Worm (Caenorhabditis elegans) whole organism, midembryonic: Measurements from ENCODE around the gene F23G4.1.

Source experiments
- T22C8.4 ChIP-seq: fragments of 200-800 bp; sonication (Bioruptor generic); IDR thresholded peaks from 2 replicates; pipeline ENCODE4 v1.3.6; 2022; ENCODE audit warnings: missing genetic modification characterization, missing compliant biosample characterization
- cog-1 ChIP-seq: sonication (generic microtip); optimal IDR thresholded peaks from 2 replicates; lab custom pipeline; 2016; ENCODE audit warnings: missing genetic modification characterization, missing compliant biosample characterization
- flt-1 ChIP-seq: fragments of 200-800 bp; sonication (Bioruptor generic); IDR thresholded peaks from 2 replicates; pipeline ENCODE4 v1.3.6; 2022; ENCODE audit warnings: missing genetic modification characterization, missing compliant biosample characterization
- klf-2 ChIP-seq: fragments of 200-800 bp; sonication (Bioruptor generic); conservative IDR thresholded peaks from 2 replicates; pipeline ENCODE4 v1.3.6; 2022; ENCODE audit warnings: missing genetic modification reagents, missing genetic modification characterization, missing compliant biosample characterization
- med-1 ChIP-seq: sonication (generic microtip); optimal IDR thresholded peaks from 2 replicates; lab custom pipeline; 2017; ENCODE audit warnings: missing genetic modification characterization, mild to moderate bottlenecking, missing compliant biosample characterization, antibody characterized with exemption, missing genetic modification reagents; ENCODE audit not compliant: insufficient read depth
- ref-1 ChIP-seq: fragments of 200-800 bp; sonication (Bioruptor generic); conservative IDR thresholded peaks from 2 replicates; pipeline ENCODE4 v1.3.6; 2022; ENCODE audit warnings: missing genetic modification reagents, missing genetic modification characterization, missing compliant biosample characterization
- tab-1 ChIP-seq: fragments of 200-800 bp; sonication (Bioruptor generic); IDR thresholded peaks from 2 replicates; pipeline ENCODE4 v1.3.6; 2022; ENCODE audit warnings: missing genetic modification characterization, missing compliant biosample characterization
- ztf-23 ChIP-seq: fragments of 200-800 bp; sonication (Bioruptor generic); IDR thresholded peaks from 2 replicates; pipeline ENCODE4 v1.3.6; 2022; ENCODE audit warnings: missing genetic modification reagents, missing genetic modification characterization, missing compliant biosample characterization
- ztf-29 ChIP-seq: fragments of 200-800 bp; sonication (Bioruptor generic); IDR thresholded peaks from 2 replicates; pipeline ENCODE4 v1.3.6; 2022; ENCODE audit warnings: missing genetic modification reagents, missing genetic modification characterization, missing compliant biosample characterization

Gene F23G4.1

DNA sequence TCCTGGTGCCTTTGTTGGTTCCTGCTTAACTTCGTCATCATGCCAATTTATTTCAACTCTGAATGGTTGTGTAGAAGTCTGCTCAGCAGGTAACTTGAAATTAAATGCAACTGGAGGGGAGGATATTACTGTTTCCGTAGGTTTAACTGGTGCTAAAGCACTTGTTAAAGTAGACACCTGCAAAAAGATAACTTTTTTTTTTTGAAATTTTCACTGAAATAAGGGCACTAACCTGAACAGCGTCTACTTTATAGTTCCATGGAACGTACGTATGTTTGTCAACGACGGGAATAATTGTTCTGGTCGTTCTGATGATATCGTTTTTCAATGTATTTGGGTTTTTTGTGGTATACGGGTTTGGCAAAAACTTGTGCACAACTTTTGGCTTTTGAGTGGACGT, 42.5 kb downstream of the F23G4.1 start:
- TF ChIP-seq klf-2 (GFP tag; lab: Robert Waterston, UW), result no peak

DNA sequence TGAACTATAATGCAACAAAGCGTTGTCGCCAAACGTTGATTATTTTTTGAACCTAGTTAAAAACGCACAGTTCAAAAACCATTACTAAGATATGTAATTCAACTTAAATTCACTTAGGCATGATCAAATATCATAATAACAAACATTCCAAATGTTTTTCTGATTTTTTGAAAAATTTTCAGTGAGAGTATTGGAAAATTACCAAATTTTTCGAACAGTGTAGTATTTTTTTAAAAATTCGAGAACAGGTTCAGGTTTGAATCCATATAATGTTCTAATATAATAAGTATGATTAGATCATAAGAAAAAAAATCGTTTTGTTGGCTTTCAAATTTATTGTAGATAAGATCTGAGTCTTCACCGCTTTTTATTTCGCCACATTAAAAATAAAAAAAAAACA, 49.4 kb downstream of the F23G4.1 start:
- TF ChIP-seq klf-2 (GFP tag; lab: Robert Waterston, UW) (no peak), flt-1 (GFP tag; lab: Robert Waterston, UW) (no peak), cog-1 (tag; lab: Kevin White, UChicago) (no peak), ref-1 (GFP tag; lab: Robert Waterston, UW) (no peak), ztf-23 (GFP tag; lab: Robert Waterston, UW) (no peak), ztf-29 (GFP tag; lab: Robert Waterston, UW) (no peak), T22C8.4 (GFP tag; lab: Robert Waterston, UW) (no peak)

DNA sequence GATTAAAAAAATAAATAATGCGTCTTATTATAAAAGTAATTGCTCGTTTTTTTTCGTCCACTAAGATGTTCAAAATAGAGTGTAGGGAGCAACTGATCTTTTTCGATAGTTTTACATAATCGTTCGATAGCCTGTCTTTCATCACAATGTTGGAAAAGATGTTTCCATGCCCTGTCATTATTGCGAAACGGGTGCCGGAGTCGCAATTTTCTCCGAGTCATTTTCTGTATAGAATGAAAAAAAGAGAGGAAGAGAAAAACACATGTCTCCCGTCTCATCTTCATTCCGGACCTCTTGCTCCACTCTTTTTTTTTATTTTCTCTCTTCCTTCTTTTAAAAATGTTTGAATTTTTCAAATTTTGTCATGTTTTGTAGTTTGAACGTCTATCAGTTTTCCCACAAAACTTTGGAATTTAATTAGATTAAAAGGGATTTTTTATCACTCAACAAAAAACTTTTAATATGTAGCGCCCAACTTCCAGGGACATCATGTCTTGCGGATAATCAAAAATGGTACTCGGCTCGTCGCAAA, 50.1 kb downstream of the F23G4.1 start, which contains the start of gene svh-2:
Gene svh-2 (plus strand): TSS at position 482 of the 532 bp plus-strand sequence.
- TF ChIP-seq ztf-23 (GFP tag; lab: Robert Waterston, UW) (no peak), T22C8.4 (GFP tag; lab: Robert Waterston, UW) (no peak), tab-1 (GFP tag; lab: Robert Waterston, UW) (no peak), cog-1 (tag; lab: Kevin White, UChicago) (no peak), klf-2 (GFP tag; lab: Robert Waterston, UW) (no peak)

DNA sequence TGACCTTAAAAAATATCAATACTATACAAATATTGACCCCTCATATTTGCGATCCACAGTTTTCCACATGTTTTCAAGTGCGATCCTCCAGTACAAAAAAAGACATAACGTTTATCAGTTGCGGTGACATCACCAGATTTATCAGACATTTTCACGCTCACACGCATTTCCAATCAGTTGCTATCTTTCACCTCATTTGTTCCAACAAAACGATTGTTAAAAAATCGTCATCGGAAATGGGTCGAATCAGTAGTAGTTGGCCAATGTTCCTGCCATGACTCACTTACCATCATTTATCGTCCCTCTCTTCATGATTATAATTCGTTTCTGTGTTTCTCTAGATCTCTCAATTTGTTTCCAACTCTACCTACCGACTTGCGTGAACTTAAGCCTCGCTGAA, 51.3 kb downstream of the F23G4.1 start:
- TF ChIP-seq flt-1 (GFP tag; lab: Robert Waterston, UW), result no peak
- TF ChIP-seq ztf-23 (GFP tag; lab: Robert Waterston, UW), result no peak
- TF ChIP-seq T22C8.4 (GFP tag; lab: Robert Waterston, UW), result no peak
- TF ChIP-seq tab-1 (GFP tag; lab: Robert Waterston, UW), result no peak
- TF ChIP-seq cog-1 (tag; lab: Kevin White, UChicago), result no peak
- no peak for TF ChIP-seq klf-2 (GFP tag; lab: Robert Waterston, UW)
- no peak for TF ChIP-seq ref-1 (GFP tag; lab: Robert Waterston, UW)
- no peak for TF ChIP-seq ztf-29 (GFP tag; lab: Robert Waterston, UW)
- no peak for TF ChIP-seq med-1 (GFP tag; lab: Kevin White, UChicago)
